Worm (Caenorhabditis elegans) whole organism, midembryonic: ENCODE data around the gene F55A4.3.
A peak's percentile ranks its signal among the peaks of the same experiment; 100 is the strongest.

Experiments
- T22C8.4 ChIP-seq: fragments of 200-800 bp; sonication (Bioruptor generic); IDR thresholded peaks from 2 replicates; pipeline ENCODE4 v1.3.6; 2022; ENCODE audit warnings: missing genetic modification characterization, missing compliant biosample characterization
- cog-1 ChIP-seq: sonication (generic microtip); optimal IDR thresholded peaks from 2 replicates; lab custom pipeline; 2016; ENCODE audit warnings: missing genetic modification characterization, missing compliant biosample characterization
- flt-1 ChIP-seq: fragments of 200-800 bp; sonication (Bioruptor generic); IDR thresholded peaks from 2 replicates; pipeline ENCODE4 v1.3.6; 2022; ENCODE audit warnings: missing genetic modification characterization, missing compliant biosample characterization
- klf-2 ChIP-seq: fragments of 200-800 bp; sonication (Bioruptor generic); conservative IDR thresholded peaks from 2 replicates; pipeline ENCODE4 v1.3.6; 2022; ENCODE audit warnings: missing genetic modification reagents, missing genetic modification characterization, missing compliant biosample characterization
- med-1 ChIP-seq: sonication (generic microtip); optimal IDR thresholded peaks from 2 replicates; lab custom pipeline; 2017; ENCODE audit warnings: missing genetic modification characterization, mild to moderate bottlenecking, missing compliant biosample characterization, antibody characterized with exemption, missing genetic modification reagents; ENCODE audit not compliant: insufficient read depth
- ref-1 ChIP-seq: fragments of 200-800 bp; sonication (Bioruptor generic); conservative IDR thresholded peaks from 2 replicates; pipeline ENCODE4 v1.3.6; 2022; ENCODE audit warnings: missing genetic modification reagents, missing genetic modification characterization, missing compliant biosample characterization
- tab-1 ChIP-seq: fragments of 200-800 bp; sonication (Bioruptor generic); IDR thresholded peaks from 2 replicates; pipeline ENCODE4 v1.3.6; 2022; ENCODE audit warnings: missing genetic modification characterization, missing compliant biosample characterization
- ztf-23 ChIP-seq: fragments of 200-800 bp; sonication (Bioruptor generic); IDR thresholded peaks from 2 replicates; pipeline ENCODE4 v1.3.6; 2022; ENCODE audit warnings: missing genetic modification reagents, missing genetic modification characterization, missing compliant biosample characterization
- ztf-29 ChIP-seq: fragments of 200-800 bp; sonication (Bioruptor generic); IDR thresholded peaks from 2 replicates; pipeline ENCODE4 v1.3.6; 2022; ENCODE audit warnings: missing genetic modification reagents, missing genetic modification characterization, missing compliant biosample characterization

Gene F55A4.3

DNA sequence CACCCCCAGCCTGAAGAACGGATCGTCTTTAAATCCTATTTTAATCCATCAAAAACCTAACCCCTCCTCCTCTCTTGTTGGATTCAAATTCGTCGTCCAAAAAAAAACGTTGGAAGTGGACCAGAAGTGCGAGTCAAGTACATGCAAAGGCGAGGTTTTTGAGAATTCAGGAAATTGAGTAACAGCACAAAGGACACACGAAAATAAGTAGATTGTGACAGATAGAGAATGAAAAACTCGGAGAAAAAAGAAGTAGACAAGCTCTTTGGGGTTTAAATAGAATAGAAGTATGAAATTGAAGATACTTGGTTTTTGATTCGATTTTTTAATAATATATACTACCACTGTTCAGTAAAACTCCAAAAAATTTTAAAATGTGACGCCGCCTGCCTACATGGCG is 10.2 kb downstream of the F55A4.3 start:
- no peak for TF ChIP-seq ref-1
- TF ChIP-seq flt-1 (GFP tag; lab: Robert Waterston, UW) = no peak
- TF ChIP-seq med-1 (GFP tag; lab: Kevin White, UChicago) = no peak
- TF ChIP-seq klf-2 = no peak
- no peak for TF ChIP-seq cog-1 (tag; lab: Kevin White, UChicago)
- TF ChIP-seq tab-1 (GFP tag; lab: Robert Waterston, UW) = no peak
- TF ChIP-seq ztf-23 (GFP tag; lab: Robert Waterston, UW) = no peak
- no peak for TF ChIP-seq T22C8.4
- no peak for TF ChIP-seq ztf-29

DNA sequence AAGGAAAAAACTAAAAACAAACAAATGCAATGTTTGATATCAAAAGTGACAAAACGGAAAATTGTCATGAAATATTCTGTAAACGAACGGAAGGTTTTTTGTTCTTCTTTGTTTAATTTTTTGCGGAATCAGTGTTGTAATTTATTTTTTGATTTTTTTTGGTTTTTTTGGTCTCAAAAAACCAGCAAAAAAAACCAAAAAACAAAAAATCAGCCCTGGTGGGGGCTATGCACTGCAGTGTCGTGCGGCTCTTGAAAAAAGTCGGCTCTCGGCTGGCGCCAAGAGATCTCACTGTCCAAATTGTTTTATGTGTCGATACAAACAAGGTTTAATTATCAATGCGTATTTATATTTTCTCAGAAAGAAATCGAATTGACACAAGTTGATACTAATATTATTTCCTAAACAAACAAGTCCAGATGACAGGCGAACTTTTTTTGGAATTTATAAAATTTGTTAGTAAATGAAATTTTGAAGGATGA is 12.5 kb downstream of the F55A4.3 start:
- TF ChIP-seq ref-1 (no peak), tab-1 (GFP tag; lab: Robert Waterston, UW) (no peak)

ce11 chrX:1010627-1011452 is 14.1 kb downstream of the F55A4.3 start:
- no peak for TF ChIP-seq ref-1
- no peak for TF ChIP-seq ztf-29
- no peak for TF ChIP-seq T22C8.4
- no peak for TF ChIP-seq flt-1 (GFP tag; lab: Robert Waterston, UW)
- no peak for TF ChIP-seq klf-2
- no peak for TF ChIP-seq ztf-23 (GFP tag; lab: Robert Waterston, UW)
- TF ChIP-seq med-1 (GFP tag; lab: Kevin White, UChicago) = no peak
- TF ChIP-seq cog-1 (tag; lab: Kevin White, UChicago) = no peak
- no peak for TF ChIP-seq tab-1 (GFP tag; lab: Robert Waterston, UW)

ce11 chrX:1009512-1009911 is 15.4 kb downstream of the F55A4.3 start:
- TF ChIP-seq ref-1 = no peak
- no peak for TF ChIP-seq ztf-29
- TF ChIP-seq cog-1 (tag; lab: Kevin White, UChicago) = no peak
- TF ChIP-seq T22C8.4 = no peak
- TF ChIP-seq ztf-23 (GFP tag; lab: Robert Waterston, UW) = no peak
- TF ChIP-seq klf-2 = no peak
- no peak for TF ChIP-seq flt-1 (GFP tag; lab: Robert Waterston, UW)
- no peak for TF ChIP-seq tab-1 (GFP tag; lab: Robert Waterston, UW)
- TF ChIP-seq med-1 (GFP tag; lab: Kevin White, UChicago) = no peak

- TF ChIP-seq ztf-23 (GFP tag; lab: Robert Waterston, UW) (no peak), cog-1 (tag; lab: Kevin White, UChicago) (no peak), klf-2 (no peak), flt-1 (GFP tag; lab: Robert Waterston, UW) (no peak), med-1 (GFP tag; lab: Kevin White, UChicago) (no peak), ztf-29 (no peak), ref-1 (no peak), tab-1 (GFP tag; lab: Robert Waterston, UW) (no peak), T22C8.4 (no peak)
Observed at ce11 chrX:1005026-1005425, 19.9 kb downstream of the F55A4.3 start.

- TF ChIP-seq ztf-23 (GFP tag; lab: Robert Waterston, UW) = no peak
- TF ChIP-seq tab-1 (GFP tag; lab: Robert Waterston, UW) = no peak
- no peak for TF ChIP-seq T22C8.4
- no peak for TF ChIP-seq ref-1
- TF ChIP-seq klf-2 = no peak
Observed at ce11 chrX:1004037-1004436, 20.9 kb downstream of the F55A4.3 start, which contains the start of gene cutl-21. Gene cutl-21, plus strand, starts transcription at chrX:1004337.

DNA sequence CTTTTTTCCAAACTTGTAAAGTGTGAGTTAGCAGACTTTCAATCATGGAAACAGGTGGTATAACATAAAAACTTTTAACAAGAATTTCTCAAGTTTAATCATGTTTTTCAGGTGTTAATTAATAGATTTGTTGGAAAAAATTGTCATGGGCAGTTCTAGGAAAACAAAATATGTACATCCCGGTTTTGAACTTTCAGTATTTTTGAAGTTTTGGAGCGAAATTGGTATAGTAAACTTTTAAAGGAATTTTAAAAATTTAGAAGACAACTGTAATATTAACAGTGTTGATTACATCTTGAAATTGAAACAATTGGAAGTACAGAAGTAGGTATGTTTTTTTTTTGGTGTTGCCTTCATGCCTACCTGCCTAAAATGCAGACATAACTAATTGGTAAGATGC is 30.2 kb downstream of the F55A4.3 start:
- no peak for TF ChIP-seq med-1 (GFP tag; lab: Kevin White, UChicago)
- TF ChIP-seq tab-1 (GFP tag; lab: Robert Waterston, UW) = no peak

DNA sequence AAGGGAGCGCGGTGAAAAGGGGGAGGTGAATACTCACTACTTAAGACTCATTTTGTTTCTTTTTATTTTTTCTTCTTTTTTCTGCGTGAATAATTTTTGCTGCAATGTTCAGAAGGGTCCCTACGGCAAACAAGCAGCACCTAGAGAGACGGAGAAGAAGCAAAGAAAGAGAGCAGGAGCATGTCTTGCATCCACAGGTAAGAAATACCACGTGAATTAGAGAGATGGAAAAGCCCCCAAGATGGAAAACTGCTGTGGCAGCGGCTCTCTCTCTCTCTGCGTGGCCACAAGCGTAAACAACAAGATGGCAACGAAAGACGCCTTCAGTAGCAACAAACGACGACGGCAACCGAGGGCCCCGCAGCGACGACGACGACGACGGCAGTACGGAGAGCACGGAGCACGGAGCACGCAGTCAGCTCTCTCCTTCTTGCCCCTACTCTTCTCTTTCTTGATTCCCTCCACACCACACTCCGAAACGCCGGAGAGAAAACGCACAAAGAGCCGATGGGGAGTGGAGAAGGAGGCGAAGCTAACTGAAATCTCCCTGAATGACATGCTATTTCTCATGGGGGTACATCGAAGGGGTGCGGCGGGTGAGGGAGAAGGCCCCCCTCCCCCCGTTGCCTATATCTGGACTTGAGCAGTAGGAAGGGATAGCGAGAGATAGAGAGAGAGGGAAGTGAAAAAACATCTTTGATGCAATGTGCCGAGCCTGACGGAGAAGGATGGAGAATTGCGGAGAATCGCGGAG is 32.1 kb downstream of the F55A4.3 start:
- TF ChIP-seq tab-1 (GFP tag; lab: Robert Waterston, UW) (0 out of 2 replicates have a peak, but pooled peaks have one; percentile 57), cog-1 (tag; lab: Kevin White, UChicago) (peak; percentile 37), ztf-29 (peak; percentile 26; the same call in 1 of the 2 replicates), ref-1 (no peak), ztf-23 (GFP tag; lab: Robert Waterston, UW) (no peak), klf-2 (0 out of 2 replicates have a peak, but pooled peaks have one; percentile 14), T22C8.4 (no peak), flt-1 (GFP tag; lab: Robert Waterston, UW) (peak; percentile 60; the same call in 1 of the 2 replicates), med-1 (GFP tag; lab: Kevin White, UChicago) (no peak)

DNA sequence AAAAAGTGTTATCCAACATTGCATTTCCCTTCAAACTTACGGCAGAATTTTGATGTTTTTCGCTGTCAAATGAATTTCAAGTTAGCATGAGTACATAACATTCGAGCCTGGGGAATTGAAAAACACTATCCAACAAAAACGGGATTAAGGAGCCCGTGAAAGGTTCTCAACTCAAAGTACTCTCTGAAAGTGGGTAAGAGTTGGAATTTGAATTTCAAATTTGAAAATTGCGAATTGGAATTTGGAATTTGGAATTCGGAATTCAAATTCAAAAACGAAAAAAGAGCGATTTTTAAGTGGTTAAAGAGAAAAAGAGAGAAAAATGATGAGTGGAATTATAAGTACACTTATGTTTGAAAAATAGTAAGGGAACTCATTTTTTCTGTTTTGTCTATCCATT is 33.6 kb downstream of the F55A4.3 start, which contains the start of the genes C09E10.3 and dgk-1:
TSS of gene C09E10.3 (minus strand) at position 101 of the 400 bp plus-strand sequence.
TSS of gene dgk-1 (minus strand) at position 183 of the 400 bp plus-strand sequence.
- TF ChIP-seq T22C8.4 (no peak), cog-1 (tag; lab: Kevin White, UChicago) (no peak), tab-1 (GFP tag; lab: Robert Waterston, UW) (no peak), ztf-23 (GFP tag; lab: Robert Waterston, UW) (no peak), klf-2 (no peak), ref-1 (no peak), flt-1 (GFP tag; lab: Robert Waterston, UW) (no peak), ztf-29 (no peak), med-1 (GFP tag; lab: Kevin White, UChicago) (no peak)
